Fruit fly (Drosophila melanogaster): ENCODE data around the gene dmrt99B.

The dmrt99B gene

dm6 chr3R:29690960-29691527 is 1.3 kb upstream of the dmrt99B start (continued):
- TF ChIP-seq gfzf (GFP tag; optimal IDR thresholded peaks at IDR 0.05): no peak
- TF ChIP-seq Sox102F (GFP tag; optimal IDR thresholded peaks at IDR 0.05): no peak
- no peak for TF ChIP-seq HmgZ (tag; optimal IDR thresholded peaks at IDR 0.05)
- no peak for TF ChIP-seq unc-4 (GFP tag; IDR thresholded peaks at IDR 0.05; ENCODE audit: partially characterized antibody)
- 0 out of 4 replicates have a peak, but pooled peaks have one; percentile 28 for TF ChIP-seq Dll (GFP tag; IDR thresholded peaks at IDR 0.05; ENCODE audit: partially characterized antibody)
- no peak for TF ChIP-seq sd (tag; optimal IDR thresholded peaks at IDR 0.05)
- TF ChIP-seq Ada2b (GFP tag; IDR thresholded peaks at IDR 0.05): no peak
- peak; percentile 82 for TF ChIP-seq CG10321 (GFP tag; IDR thresholded peaks at IDR 0.05)
- TF ChIP-seq CG9437 (GFP tag; optimal IDR thresholded peaks at IDR 0.05): no peak
- no peak for TF ChIP-seq eyg (GFP tag; optimal IDR thresholded peaks at IDR 0.05)
- TF ChIP-seq CG7928 (GFP tag; optimal IDR thresholded peaks at IDR 0.05): no peak
- peak; percentile 4 for TF ChIP-seq CG8478 (optimal IDR thresholded peaks at IDR 0.05)
- peak; percentile 90 for TF ChIP-seq ewg (GFP tag; optimal IDR thresholded peaks at IDR 0.05)
- 0 out of 3 replicates have a peak, but pooled peaks have one; percentile 37 for TF ChIP-seq zen2 (GFP tag; IDR thresholded peaks at IDR 0.05; ENCODE audit: partially characterized antibody)
- TF ChIP-seq pzg (GFP tag; optimal IDR thresholded peaks at IDR 0.05): no peak
- TF ChIP-seq Hsf (GFP tag; optimal IDR thresholded peaks at IDR 0.05): no peak
- TF ChIP-seq Nf-YB (GFP tag; optimal IDR thresholded peaks at IDR 0.05): peak; percentile 95
- TF ChIP-seq Bdp1 (GFP tag; optimal IDR thresholded peaks at IDR 0.05): no peak
- peak; percentile 89 for TF ChIP-seq D (optimal IDR thresholded peaks at IDR 0.05)
- no peak for TF ChIP-seq D (GFP tag; optimal IDR thresholded peaks at IDR 0.05)
- TF ChIP-seq chinmo (GFP tag; IDR thresholded peaks at IDR 0.05; ENCODE audit: partially characterized antibody): 0 out of 4 replicates have a peak, but pooled peaks have one; percentile 23
- peak; percentile 20; the same call in 1 of the 2 replicates for TF ChIP-seq Adf1 (GFP tag; IDR thresholded peaks at IDR 0.05)
- TF ChIP-seq seq (GFP tag; IDR thresholded peaks at IDR 0.05): peak; percentile 59; the same call in 1 of the 2 replicates
- 0 out of 2 replicates have a peak, but pooled peaks have one; percentile 37 for TF ChIP-seq Nf-YA (GFP tag; IDR thresholded peaks at IDR 0.05)
- TF ChIP-seq CG15479 (GFP tag; optimal IDR thresholded peaks at IDR 0.05): peak; percentile 39
- peak; percentile 67 to 87 for TF ChIP-seq Trl (optimal IDR thresholded peaks at IDR 0.05)
- no peak for TF ChIP-seq Trl (GFP tag; optimal IDR thresholded peaks at IDR 0.05)
- TF ChIP-seq CG1832 (GFP tag; optimal IDR thresholded peaks at IDR 0.05): peak; percentile 93
- TF ChIP-seq CG1529 (GFP tag; optimal IDR thresholded peaks at IDR 0.05): no peak

DNA sequence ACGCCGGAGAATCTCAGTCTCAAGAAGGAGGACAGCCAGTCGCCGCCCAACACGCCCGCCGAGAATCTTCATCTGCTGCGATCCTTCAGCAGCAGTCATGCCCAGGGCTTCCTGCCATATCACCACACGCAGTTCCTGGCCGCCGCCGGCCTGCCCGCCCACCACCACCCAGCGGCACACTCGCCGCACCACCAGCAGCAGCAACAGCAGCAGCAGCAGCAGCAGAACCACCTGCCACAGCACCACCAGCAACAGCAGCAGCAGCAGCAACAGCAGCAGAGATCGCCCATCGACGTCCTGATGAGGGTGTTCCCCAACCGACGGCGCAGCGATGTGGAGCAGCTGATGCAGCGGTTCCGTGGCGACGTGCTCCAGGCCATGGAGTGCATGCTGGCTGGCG is 3.4 kb downstream of the dmrt99B start:
- no peak for TF ChIP-seq Six4 (GFP tag; optimal IDR thresholded peaks at IDR 0.05)
- TF ChIP-seq CG10321 (GFP tag; IDR thresholded peaks at IDR 0.05): no peak
- no peak for TF ChIP-seq Adf1 (GFP tag; IDR thresholded peaks at IDR 0.05)
- no peak for TF ChIP-seq Gug (GFP tag; IDR thresholded peaks at IDR 0.05)
- no peak for TF ChIP-seq GATAe (GFP tag; conservative IDR thresholded peaks at IDR 0.05)
- no peak for TF ChIP-seq CG3847 (GFP tag; IDR thresholded peaks at IDR 0.05)
- no peak for TF ChIP-seq Dp (GFP tag; optimal IDR thresholded peaks at IDR 0.05)
- no peak for TF ChIP-seq CG17829 (tag; optimal IDR thresholded peaks at IDR 0.05)
- no peak for TF ChIP-seq grn (GFP tag; optimal IDR thresholded peaks at IDR 0.05)
- no peak for TF ChIP-seq Med (GFP tag)
- no peak for TF ChIP-seq Sry-δ (GFP tag; optimal IDR thresholded peaks at IDR 0.05)
- no peak for TF ChIP-seq CG8359 (GFP tag; optimal IDR thresholded peaks at IDR 0.05; ENCODE audit: borderline replicate concordance)
- no peak for TF ChIP-seq CG7963 (GFP tag; IDR thresholded peaks at IDR 0.05; ENCODE audit: partially characterized antibody)
- no peak for TF ChIP-seq jumu (GFP tag; optimal IDR thresholded peaks at IDR 0.05)
- no peak for TF ChIP-seq CG4282 (GFP tag; optimal IDR thresholded peaks at IDR 0.05)
- no peak for TF ChIP-seq pb (GFP tag; optimal IDR thresholded peaks at IDR 0.05)
- no peak for TF ChIP-seq CG34376 (GFP tag; optimal IDR thresholded peaks at IDR 0.05)

Data from whole organism, embryonic.